Worm (Caenorhabditis elegans): ENCODE measurements around the gene srbc-31.

DNA sequence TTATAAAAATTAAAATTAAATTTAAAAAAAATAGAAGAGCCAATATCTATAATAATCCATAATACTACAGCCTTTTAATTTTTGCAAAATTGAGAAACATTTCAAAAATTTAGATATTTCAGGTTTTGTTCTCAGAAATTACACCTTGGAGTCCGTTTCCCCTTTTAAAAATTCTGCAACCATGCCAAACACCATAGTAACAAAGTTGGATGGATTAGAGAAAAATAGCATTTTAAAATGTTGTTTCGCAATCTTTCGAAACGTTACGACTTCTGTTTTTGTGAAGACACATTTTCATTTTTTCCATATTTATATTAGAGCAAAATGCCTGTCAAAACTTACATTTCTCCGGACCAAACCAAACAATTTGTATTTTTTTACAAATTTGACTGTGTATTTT is 47.6 kb upstream of the srbc-31 start, which contains the start of gene T24A6.7:
- TF ChIP-seq him-1 (tag; optimal IDR thresholded peaks at IDR 0.05) (no peak), W03F9.2 (tag; optimal IDR thresholded peaks at IDR 0.05) (no peak)

Measured in whole organism, L4/young adult.